Comparison of ENCODE assay signal across 1 fruit fly cellular context in the genomic region with DNA sequence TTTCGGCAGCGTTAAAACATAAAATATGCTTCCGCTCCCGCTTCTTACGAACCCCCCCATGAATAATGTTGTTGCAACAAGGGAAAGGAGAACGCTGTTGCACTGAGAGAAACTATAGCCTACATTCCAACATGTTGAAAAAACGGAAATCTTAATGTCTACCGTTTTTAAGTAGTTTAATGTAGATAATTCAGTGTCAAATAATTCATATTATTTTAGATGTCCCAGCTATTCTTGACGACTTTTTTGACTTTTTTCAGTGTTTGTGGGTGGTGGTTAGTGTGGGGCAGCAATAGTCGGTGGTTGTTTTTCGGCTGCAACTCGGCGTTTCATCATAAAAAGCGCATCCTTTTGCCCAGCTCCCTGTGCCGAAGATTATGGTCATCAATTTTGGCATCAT.
TF ChIP-seq lines count a peak whose summit lies in the region.

No protein-coding gene starts in this region.

TF ChIP-seq in whole organism, embryonic, 481 proteins besides CTCF, POLR2A, EP300 and RAD21 (continued from another document):
- TF ChIP-seq CG6854 (GFP tag; optimal IDR thresholded peaks at IDR 0.05; lab: Kevin White, UChicago) (no peak), CG5245 (GFP tag; optimal IDR thresholded peaks at IDR 0.05; lab: Kevin White, UChicago) (peak; percentile 20), CG7271 (tag; optimal IDR thresholded peaks at IDR 0.05; lab: Kevin White, UChicago) (no peak), unc-4 (GFP tag; IDR thresholded peaks at IDR 0.05; lab: Robert Waterston, UW; ENCODE audit: partially characterized antibody) (no peak), CG7372 (GFP tag; IDR thresholded peaks at IDR 0.05; lab: Robert Waterston, UW) (no peak), vfl (GFP tag; optimal IDR thresholded peaks at IDR 0.05; lab: Kevin White, UChicago) (no peak), CG7928 (GFP tag; optimal IDR thresholded peaks at IDR 0.05; lab: Kevin White, UChicago) (no peak), bab2 (GFP tag; optimal IDR thresholded peaks at IDR 0.05; lab: Kevin White, UChicago) (peak; percentile 52), hkb (optimal IDR thresholded peaks at IDR 0.05; lab: Kevin White, UChicago) (no peak), hkb (GFP tag; IDR thresholded peaks at IDR 0.05; lab: Robert Waterston, UW) (peak; percentile 59), Mes4 (GFP tag; optimal IDR thresholded peaks at IDR 0.05; lab: Kevin White, UChicago) (peak; percentile 24), Ssrp (tag; optimal IDR thresholded peaks at IDR 0.05; lab: Kevin White, UChicago) (peak; percentile 62), pan (optimal IDR thresholded peaks at IDR 0.05; lab: Kevin White, UChicago) (no peak), pan (GFP tag; optimal IDR thresholded peaks at IDR 0.05 in 1 of 2, IDR thresholded peaks at IDR 0.05 in 1 of 2) (no peak), Rx (GFP tag; IDR thresholded peaks at IDR 0.05; lab: Robert Waterston, UW) (no peak), D19A (tag; optimal IDR thresholded peaks at IDR 0.05; lab: Kevin White, UChicago) (peak; percentile 63), CG5180 (GFP tag; optimal IDR thresholded peaks at IDR 0.05; lab: Kevin White, UChicago) (peak; percentile 35)
